Fruit fly (Drosophila melanogaster): Measurements from ENCODE around the gene CG14969.

The CG14969 gene

dm6 chr3L:3377965-3378292 is 43.2 kb upstream of the CG14969 start, which contains the start of gene Ids (continued):
- TF ChIP-seq CG14050 (GFP tag; IDR thresholded peaks at IDR 0.05): peak; percentile 58; the same call in 2 of the 3 replicates
- peak; percentile 65 for TF ChIP-seq Blimp-1 (GFP tag; optimal IDR thresholded peaks at IDR 0.05)
- TF ChIP-seq otp (GFP tag; IDR thresholded peaks at IDR 0.05): peak; percentile 74; the same call in 1 of the 3 replicates
- no peak for TF ChIP-seq Antp (GFP tag; optimal IDR thresholded peaks at IDR 0.05)
- peak; percentile 66 for TF ChIP-seq lilli (GFP tag; optimal IDR thresholded peaks at IDR 0.05)
- TF ChIP-seq ranshi (GFP tag; IDR thresholded peaks at IDR 0.05): peak; percentile 76
- peak; percentile 75 for TF ChIP-seq sob (GFP tag; IDR thresholded peaks at IDR 0.05)
- peak; percentile 79 for TF ChIP-seq chm (GFP tag; IDR thresholded peaks at IDR 0.05)
- peak; percentile 57 for TF ChIP-seq H2.0 (GFP tag; IDR thresholded peaks at IDR 0.05)
- TF ChIP-seq CG12104 (GFP tag; optimal IDR thresholded peaks at IDR 0.05): peak; percentile 32
- TF ChIP-seq CG9727 (GFP tag; optimal IDR thresholded peaks at IDR 0.05): peak; percentile 69
- 0 out of 3 replicates have a peak, but pooled peaks have one; percentile 64 for TF ChIP-seq CG3726 (GFP tag; IDR thresholded peaks at IDR 0.05)
- TF ChIP-seq nmo (GFP tag; optimal IDR thresholded peaks at IDR 0.05): peak; percentile 70
- TF ChIP-seq slbo (GFP tag; IDR thresholded peaks at IDR 0.05): peak; percentile 84
- TF ChIP-seq NC2β (GFP tag; optimal IDR thresholded peaks at IDR 0.05): peak; percentile 35
- TF ChIP-seq her (GFP tag; optimal IDR thresholded peaks at IDR 0.05): no peak
- TF ChIP-seq CG6654 (GFP tag; optimal IDR thresholded peaks at IDR 0.05): peak; percentile 11
- TF ChIP-seq so (GFP tag; IDR thresholded peaks at IDR 0.05): peak; percentile 79; the same call in 2 of the 3 replicates
- TF ChIP-seq Hmr (GFP tag; optimal IDR thresholded peaks at IDR 0.05): no peak
- no peak for TF ChIP-seq CG10543 (GFP tag; optimal IDR thresholded peaks at IDR 0.05)
- no peak for TF ChIP-seq CG12744 (GFP tag; optimal IDR thresholded peaks at IDR 0.05)
- peak; percentile 23; the same call in 1 of the 2 replicates for TF ChIP-seq dati (GFP tag; IDR thresholded peaks at IDR 0.05)
- no peak for TF ChIP-seq prd (optimal IDR thresholded peaks at IDR 0.05)
- peak; percentile 84 for TF ChIP-seq prd (GFP tag; IDR thresholded peaks at IDR 0.05)
- TF ChIP-seq CG10321 (GFP tag; IDR thresholded peaks at IDR 0.05): no peak; the same call in 1 of the 2 replicates
- peak; percentile 76 for TF ChIP-seq oc (tag; optimal IDR thresholded peaks at IDR 0.05)
- no peak for TF ChIP-seq CG8290 (GFP tag; optimal IDR thresholded peaks at IDR 0.05)
- no peak for TF ChIP-seq CG8290 (tag; optimal IDR thresholded peaks at IDR 0.05)
- peak; percentile 24 for TF ChIP-seq ATbp (GFP tag; optimal IDR thresholded peaks at IDR 0.05)
- TF ChIP-seq CG18011 (GFP tag; optimal IDR thresholded peaks at IDR 0.05): no peak
- TF ChIP-seq CG6254 (GFP tag; optimal IDR thresholded peaks at IDR 0.05): peak; percentile 63
- peak; percentile 60 for TF ChIP-seq CG30403 (GFP tag; optimal IDR thresholded peaks at IDR 0.05)
- peak; percentile 33 for TF ChIP-seq CG10267 (tag; optimal IDR thresholded peaks at IDR 0.05)
- peak; percentile 89 for TF ChIP-seq D19B (GFP tag; optimal IDR thresholded peaks at IDR 0.05)
- TF ChIP-seq CG18764 (GFP tag; optimal IDR thresholded peaks at IDR 0.05): no peak
- TF ChIP-seq ems (GFP tag; optimal IDR thresholded peaks at IDR 0.05): peak; percentile 41
- TF ChIP-seq croc (GFP tag; conservative IDR thresholded peaks at IDR 0.05): peak; percentile 57; the same call in 2 of the 3 replicates
- TF ChIP-seq CG16815 (GFP tag; optimal IDR thresholded peaks at IDR 0.05): peak; percentile 52
- peak; percentile 81 for TF ChIP-seq CG31441 (GFP tag; IDR thresholded peaks at IDR 0.05)
- peak; percentile 38 for TF ChIP-seq Bteb2 (GFP tag; optimal IDR thresholded peaks at IDR 0.05)
- peak; percentile 43; the same call in 1 of the 2 replicates for TF ChIP-seq Adf1 (GFP tag; IDR thresholded peaks at IDR 0.05)
- no peak for TF ChIP-seq fd64A (GFP tag; optimal IDR thresholded peaks at IDR 0.05)
- TF ChIP-seq CG14667 (GFP tag; IDR thresholded peaks at IDR 0.05): peak; percentile 66; the same call in 1 of the 2 replicates
- TF ChIP-seq CG14965 (GFP tag; optimal IDR thresholded peaks at IDR 0.05; ENCODE audit: borderline replicate concordance): no peak
- peak; percentile 62 for TF ChIP-seq Asciz (GFP tag; optimal IDR thresholded peaks at IDR 0.05)
- no peak for TF ChIP-seq fd102C (GFP tag; optimal IDR thresholded peaks at IDR 0.05)
- peak; percentile 80 for TF ChIP-seq E2f1 (GFP tag; IDR thresholded peaks at IDR 0.05)
- peak; percentile 70; the same call in 1 of the 2 replicates for TF ChIP-seq CG5953 (GFP tag; IDR thresholded peaks at IDR 0.05)
- peak; percentile 30 for TF ChIP-seq CG2875 (GFP tag; optimal IDR thresholded peaks at IDR 0.05)
- TF ChIP-seq CG8388 (GFP tag; optimal IDR thresholded peaks at IDR 0.05): peak; percentile 67
- no peak for TF ChIP-seq nerfin-2 (GFP tag; IDR thresholded peaks at IDR 0.05; ENCODE audit: partially characterized antibody)
- TF ChIP-seq CG2202 (tag; optimal IDR thresholded peaks at IDR 0.05): peak; percentile 10
